Worm (Caenorhabditis elegans): ENCODE measurements around the gene C32D5.10.

DNA sequence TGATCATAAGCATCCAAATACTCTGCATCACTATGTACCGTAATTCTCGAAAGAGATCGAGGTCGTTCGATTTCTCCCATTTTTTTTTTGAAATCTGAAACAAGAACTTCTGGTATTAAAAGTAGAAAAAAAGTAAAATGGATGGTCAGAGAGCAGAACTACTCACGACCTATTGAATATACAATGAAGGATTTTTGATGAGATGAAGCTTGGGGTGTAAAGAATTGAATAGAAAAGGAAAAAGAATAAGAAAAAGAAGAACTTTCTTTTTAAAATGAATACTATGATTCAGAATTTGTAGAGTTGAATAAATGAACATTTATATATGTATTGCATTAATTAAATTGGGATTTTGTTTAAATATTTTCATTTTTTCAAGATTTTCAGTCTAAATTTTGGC, 17.9 kb downstream of the C32D5.10 start, which contains the start of gene ttc-39B:
- no peak for TF ChIP-seq him-1 (tag; optimal IDR thresholded peaks at IDR 0.05)
- no peak for TF ChIP-seq W03F9.2 (tag; optimal IDR thresholded peaks at IDR 0.05)
- no peak for TF ChIP-seq dao-5 (tag; optimal IDR thresholded peaks at IDR 0.05)
